Fruit fly (Drosophila melanogaster) whole organism: ENCODE results near the gene CG12947.

Experiments used
- psq ChIP-seq: fragments of >200 bp; optimal IDR thresholded peaks from 2 replicates; lab custom pipeline; 2017
- usp ChIP-seq: fragments of >200 bp; optimal IDR thresholded peaks from 2 replicates; lab custom pipeline; 2017; ENCODE audit warnings: missing biosample characterization, missing genetic modification characterization, mixed read lengths

DNA sequence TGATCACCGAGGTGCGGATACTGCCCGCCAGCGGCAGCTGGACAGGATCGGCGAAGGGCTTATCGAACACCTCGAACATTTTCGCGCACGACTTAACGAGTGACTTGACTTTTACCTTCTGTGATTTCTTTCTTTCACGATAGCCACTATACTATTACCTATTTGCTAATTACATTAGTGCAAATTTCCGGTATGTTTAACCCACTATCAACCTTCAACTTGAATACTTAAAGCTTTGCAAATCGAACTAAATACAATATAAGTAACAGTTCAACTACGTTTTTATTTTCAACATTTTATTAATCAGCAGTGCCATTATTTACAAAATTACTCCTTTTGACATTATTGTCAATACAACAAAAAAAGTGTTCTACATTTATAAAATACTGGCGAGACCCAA, 37.0 kb downstream of the CG12947 start, which contains the start of gene CG16904:
- TF ChIP-seq psq (no peak), usp (GFP tag; lab: Kevin White, UChicago) (no peak)
